Fruit fly (Drosophila melanogaster) whole organism, pupa: ENCODE results near the gene mthl14.

Experiments
- CG10348 ChIP-seq: fragments of 200-800 bp; sonication (Bioruptor generic); IDR thresholded peaks from 2 replicates; pipeline ENCODE4 v1.3.6; 2022; ENCODE audit warnings: missing biosample characterization, missing genetic modification characterization
- CG12605 ChIP-seq: fragments of 200-800 bp; sonication (Bioruptor generic); IDR thresholded peaks from 2 replicates; pipeline ENCODE4 v1.3.6; 2022; ENCODE audit warnings: missing biosample characterization, missing genetic modification characterization
- CG14655 ChIP-seq: fragments of 200-800 bp; sonication (Bioruptor generic); optimal IDR thresholded peaks from 3 replicates; lab custom pipeline; 2017; ENCODE audit warnings: mild to moderate bottlenecking, missing biosample characterization, missing genetic modification reagents, missing genetic modification characterization
- CG15710 ChIP-seq: fragments of 200-800 bp; sonication (Bioruptor generic); optimal IDR thresholded peaks from 2 replicates; lab custom pipeline; 2018; ENCODE audit warnings: missing biosample characterization, mild to moderate bottlenecking, missing genetic modification characterization, moderate library complexity
- CG8301 ChIP-seq: fragments of 200-800 bp; sonication (Bioruptor generic); optimal IDR thresholded peaks from 2 replicates; lab custom pipeline; 2018; ENCODE audit warnings: missing biosample characterization, mild to moderate bottlenecking, missing genetic modification characterization
- D1 ChIP-seq: fragments of 200-800 bp; sonication (Bioruptor generic); optimal IDR thresholded peaks from 2 replicates; lab custom pipeline; 2018; ENCODE audit warnings: missing biosample characterization, mild to moderate bottlenecking, missing genetic modification characterization, moderate library complexity
- EcR ChIP-seq: fragments of 200-800 bp; sonication (Bioruptor generic); optimal IDR thresholded peaks from 3 replicates; lab custom pipeline; 2019; ENCODE audit warnings: missing biosample characterization, missing genetic modification characterization, mild to moderate bottlenecking, moderate library complexity, missing genetic modification reagents
- Ets98B ChIP-seq: fragments of 200-800 bp; sonication (Bioruptor generic); IDR thresholded peaks from 2 replicates; pipeline ENCODE4 v1.3.6; 2022; ENCODE audit warnings: missing biosample characterization, missing genetic modification characterization
- Pif1A ChIP-seq: fragments of 200-800 bp; sonication (Bioruptor generic); optimal IDR thresholded peaks from 3 replicates; lab custom pipeline; 2016; ENCODE audit warnings: missing biosample characterization, missing genetic modification characterization
- Snoo ChIP-seq: fragments of 200-800 bp; sonication (Bioruptor generic); optimal IDR thresholded peaks from 3 replicates; lab custom pipeline; 2017; ENCODE audit warnings: missing biosample characterization, mild to moderate bottlenecking, missing genetic modification characterization, inconsistent platforms
- gl ChIP-seq: fragments of 200-800 bp; sonication (Bioruptor generic); optimal IDR thresholded peaks from 2 replicates; lab custom pipeline; 2018; ENCODE audit warnings: missing biosample characterization, mild to moderate bottlenecking, missing genetic modification characterization
- rn ChIP-seq: fragments of 200-800 bp; sonication (Bioruptor generic); IDR thresholded peaks from 2 replicates; pipeline ENCODE4 v1.3.6; 2022; ENCODE audit warnings: missing biosample characterization, missing genetic modification characterization

dm6 chr3L:267618-268017 is 20.3 kb downstream of the mthl14 start:
- TF ChIP-seq Snoo, result no peak
- TF ChIP-seq CG10348, result no peak
- no peak for TF ChIP-seq D1 (tag; lab: Kevin White, UChicago)
- TF ChIP-seq EcR (GFP tag; lab: Kevin White, UChicago), result no peak
- TF ChIP-seq CG8301 (tag; lab: Kevin White, UChicago), result no peak
- TF ChIP-seq CG12605 (GFP tag; lab: Robert Waterston, UW), result no peak
- no peak for TF ChIP-seq CG14655 (GFP tag; lab: Kevin White, UChicago)
- no peak for TF ChIP-seq gl (tag; lab: Kevin White, UChicago)
- no peak for TF ChIP-seq Pif1A (GFP tag; lab: Kevin White, UChicago)
- TF ChIP-seq Ets98B (GFP tag; lab: Robert Waterston, UW), result no peak
- no peak for TF ChIP-seq rn (GFP tag; lab: Robert Waterston, UW)
- no peak for TF ChIP-seq CG15710 (tag; lab: Kevin White, UChicago)
